Worm (Caenorhabditis elegans): ENCODE measurements around the gene hpo-40.

hpo-40 gene

DNA sequence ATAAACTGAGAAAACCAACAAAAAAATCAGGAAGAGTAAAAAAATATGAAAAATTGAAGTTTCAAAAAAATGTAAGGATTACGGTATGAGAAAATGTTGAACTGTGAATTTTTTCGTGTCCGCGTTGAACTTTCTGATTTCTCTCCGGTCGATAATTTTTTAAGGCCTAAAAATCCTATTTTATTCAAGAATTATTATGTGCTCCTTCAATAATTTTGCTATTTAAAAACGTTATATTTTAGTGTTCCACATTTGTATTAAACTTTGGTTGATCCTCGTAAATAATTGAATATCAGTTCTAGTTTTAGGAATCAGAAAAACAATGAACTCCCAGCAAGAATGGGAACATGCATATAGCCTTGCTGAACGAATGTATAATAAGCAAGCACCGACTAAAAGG lies at the start of gene hpo-40:
TSS of gene hpo-40 (plus strand) at position 301 of the 400 bp plus-strand sequence.
- TF ChIP-seq Y75B8A.6 (GFP tag; IDR thresholded peaks at IDR 0.05) (no peak), R02D3.7 (tag; optimal IDR thresholded peaks at IDR 0.05) (no peak), lin-38 (GFP tag; IDR thresholded peaks at IDR 0.05) (no peak), nhr-10 (tag; optimal IDR thresholded peaks at IDR 0.05) (no peak), lin-13 (GFP tag; optimal IDR thresholded peaks at IDR 0.05) (no peak), nhr-6 (tag; optimal IDR thresholded peaks at IDR 0.05) (no peak), ZK546.5 (tag; optimal IDR thresholded peaks at IDR 0.05) (no peak), nhr-237 (tag; optimal IDR thresholded peaks at IDR 0.05) (no peak), F44E2.7 (GFP tag; IDR thresholded peaks at IDR 0.05) (no peak), Y48G9A.11 (GFP tag; IDR thresholded peaks at IDR 0.05) (no peak)

ce11 chrV:10166368-10166767 lies 46.4 kb upstream of the hpo-40 start, which contains the start of gene C51E3.6:
Gene C51E3.6, minus strand, starts transcription at chrV:10166468.
- no peak for TF ChIP-seq lin-29 (GFP tag; IDR thresholded peaks at IDR 0.05)
- TF ChIP-seq zip-2 (tag; optimal IDR thresholded peaks at IDR 0.05), result no peak
- TF ChIP-seq duxl-1 (tag; optimal IDR thresholded peaks at IDR 0.05; ENCODE audit: poor library complexity), result no peak
- TF ChIP-seq nhr-28 (tag; optimal IDR thresholded peaks at IDR 0.05), result no peak
- TF ChIP-seq aha-1 (tag), result no peak
- TF ChIP-seq T20F7.1 (GFP tag; optimal IDR thresholded peaks at IDR 0.05), result no peak
- no peak for TF ChIP-seq spr-1 (tag; optimal IDR thresholded peaks at IDR 0.05)

- TF ChIP-seq madf-9 (GFP tag; conservative IDR thresholded peaks at IDR 0.05) (no peak), mep-1 (tag; optimal IDR thresholded peaks at IDR 0.05) (peak; percentile 49), skn-1 (tag; optimal IDR thresholded peaks at IDR 0.05) (no peak), vab-7 (GFP tag; IDR thresholded peaks at IDR 0.05) (no peak), lin-13 (GFP tag; optimal IDR thresholded peaks at IDR 0.05) (peak; percentile 24), zip-2 (tag; optimal IDR thresholded peaks at IDR 0.05) (no peak), attf-4 (tag; optimal IDR thresholded peaks at IDR 0.05) (no peak)
Observed at ce11 chrV:10168870-10169269, 43.9 kb upstream of the hpo-40 start.

DNA sequence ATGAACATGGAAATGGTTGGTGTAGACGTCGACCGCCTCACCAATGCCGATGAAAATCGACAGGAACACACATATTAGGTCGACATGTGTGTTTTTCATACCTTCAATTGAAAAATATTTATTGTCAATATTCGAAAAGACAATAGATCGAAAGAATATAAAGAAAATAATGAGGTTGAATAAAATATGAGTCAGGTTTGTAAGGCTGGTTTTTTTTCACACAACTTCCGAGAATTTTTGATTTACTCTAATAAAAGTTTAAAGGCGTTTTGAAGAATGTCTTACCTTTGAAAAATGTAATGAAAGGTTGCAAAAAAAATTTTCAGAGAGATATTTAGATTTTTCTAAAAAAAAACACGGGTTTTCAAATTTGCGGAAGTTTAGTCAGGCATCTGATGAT lies 39.1 kb upstream of the hpo-40 start, which contains the start of gene egl-3:
TSS of gene egl-3 (minus strand) at position 101 of the 400 bp plus-strand sequence.
- TF ChIP-seq unc-62 (GFP tag; optimal IDR thresholded peaks at IDR 0.05 in 1 of 2) (peak in 1 of 2 experiments; percentile 26), unc-62 (tag; optimal IDR thresholded peaks at IDR 0.05) (no peak), hmg-1.1 (GFP tag; IDR thresholded peaks at IDR 0.05) (no peak), Y5F2A.4 (GFP tag; optimal IDR thresholded peaks at IDR 0.05) (no peak), hif-1 (tag; optimal IDR thresholded peaks at IDR 0.05) (no peak), nhr-77 (tag; optimal IDR thresholded peaks at IDR 0.05) (no peak), pqm-1 (tag; optimal IDR thresholded peaks at IDR 0.05) (no peak)

DNA sequence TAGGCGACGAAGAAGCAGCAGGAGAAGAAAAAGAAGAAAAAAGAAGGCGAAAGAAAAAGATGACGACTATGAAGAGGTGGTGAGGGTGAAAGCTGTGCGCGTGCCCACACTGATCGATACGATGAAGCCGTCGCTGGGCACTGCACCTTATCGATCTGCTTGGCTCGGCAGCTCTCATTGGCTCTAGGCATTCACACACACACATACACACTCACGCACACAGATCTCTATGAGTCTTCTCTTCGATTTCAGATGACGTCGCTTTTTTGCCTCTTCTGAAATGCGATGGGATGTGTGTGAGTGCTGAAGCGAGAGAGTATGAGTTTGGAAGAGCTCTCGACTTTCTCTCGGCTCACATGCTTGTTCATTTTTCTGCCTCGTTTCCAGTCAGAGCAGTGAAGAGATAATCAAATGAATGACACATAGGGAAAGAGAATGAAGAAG lies 38.1 kb upstream of the hpo-40 start:
- no peak for TF ChIP-seq nhr-41 (GFP tag; IDR thresholded peaks at IDR 0.05)
- no peak for TF ChIP-seq T26A8.4 (GFP tag; IDR thresholded peaks at IDR 0.05)
- no peak for TF ChIP-seq spr-3 (GFP tag; optimal IDR thresholded peaks at IDR 0.05)
- TF ChIP-seq unc-130 (GFP tag; optimal IDR thresholded peaks at IDR 0.05), result no peak
- TF ChIP-seq aly-2 (tag; optimal IDR thresholded peaks at IDR 0.05), result no peak
- TF ChIP-seq ztf-7 (tag; optimal IDR thresholded peaks at IDR 0.05), result no peak
- no peak for TF ChIP-seq ceh-44 (GFP tag; IDR thresholded peaks at IDR 0.05)
- TF ChIP-seq dve-1 (tag; optimal IDR thresholded peaks at IDR 0.05; ENCODE audit: insufficient read depth), result no peak
- TF ChIP-seq mxl-2 (GFP tag; conservative IDR thresholded peaks at IDR 0.05), result no peak
- TF ChIP-seq unc-39 (tag; optimal IDR thresholded peaks at IDR 0.05), result no peak
- TF ChIP-seq nhr-48 (tag; optimal IDR thresholded peaks at IDR 0.05), result peak; percentile 25
- TF ChIP-seq nhr-25 (tag; optimal IDR thresholded peaks at IDR 0.05; ENCODE audit: borderline replicate concordance, insufficient read depth), result no peak
- TF ChIP-seq nhr-77 (tag; optimal IDR thresholded peaks at IDR 0.05), result no peak
- TF ChIP-seq ceh-62 (tag; optimal IDR thresholded peaks at IDR 0.05), result no peak
- no peak for TF ChIP-seq lin-29 (GFP tag; IDR thresholded peaks at IDR 0.05)
- TF ChIP-seq ceh-20 (GFP tag; IDR thresholded peaks at IDR 0.05), result peak; percentile 58; the same call in 1 of the 2 replicates
- no peak for TF ChIP-seq R02D3.7 (tag; optimal IDR thresholded peaks at IDR 0.05)
- TF ChIP-seq mdt-29 (GFP tag; IDR thresholded peaks at IDR 0.05), result 0 out of 2 replicates have a peak, but pooled peaks have one; percentile 25
- TF ChIP-seq snpc-1.2 (GFP tag; IDR thresholded peaks at IDR 0.05), result no peak
- TF ChIP-seq nhr-10 (tag; optimal IDR thresholded peaks at IDR 0.05), result no peak
- TF ChIP-seq spr-1 (tag; optimal IDR thresholded peaks at IDR 0.05), result no peak
- no peak for TF ChIP-seq nhr-28 (tag; optimal IDR thresholded peaks at IDR 0.05)
- peak in 1 of 2 experiments; percentile 1 for TF ChIP-seq unc-62 (GFP tag; optimal IDR thresholded peaks at IDR 0.05 in 1 of 2)
- peak; percentile 33 for TF ChIP-seq unc-62 (tag; optimal IDR thresholded peaks at IDR 0.05)

Measured in whole organism, L4 larva.